Fruit fly (Drosophila melanogaster): ENCODE measurements around the gene Trxr1.

The Trxr1 gene

dm6 chrX:8294493-8295337 lies 52.4 kb downstream of the Trxr1 start:
- TF ChIP-seq svp (GFP tag): peak; percentile 69
- peak; percentile 37 for TF ChIP-seq CG11902 (GFP tag; optimal IDR thresholded peaks at IDR 0.05)
- no peak for TF ChIP-seq cyc (GFP tag; optimal IDR thresholded peaks at IDR 0.05)

dm6 chrX:8295338-8296206 lies 53.2 kb downstream of the Trxr1 start:
- TF ChIP-seq svp (GFP tag): peak; percentile 32
